Fruit fly (Drosophila melanogaster) Kc167 (cell line): ENCODE data around the gene CG17221.

Experiments
- Myc ChIP-seq: fragments of >200 bp; optimal IDR thresholded peaks from 2 replicates; lab custom pipeline; 2017; ENCODE audit warnings: missing external identifiers
- Sin3A ChIP-seq: fragments of >200 bp; optimal IDR thresholded peaks from 2 replicates; lab custom pipeline; 2018; ENCODE audit warnings: missing external identifiers
- h ChIP-seq: fragments of >200 bp; optimal IDR thresholded peaks from 3 replicates; lab custom pipeline; 2018; ENCODE audit warnings: missing external identifiers
- insv ChIP-seq: fragments of >200 bp; optimal IDR thresholded peaks from 3 replicates; lab custom pipeline; 2018; ENCODE audit warnings: missing external identifiers
- psq ChIP-seq: fragments of >200 bp; optimal IDR thresholded peaks from 2 replicates; lab custom pipeline; 2017; ENCODE audit warnings: missing external identifiers

DNA sequence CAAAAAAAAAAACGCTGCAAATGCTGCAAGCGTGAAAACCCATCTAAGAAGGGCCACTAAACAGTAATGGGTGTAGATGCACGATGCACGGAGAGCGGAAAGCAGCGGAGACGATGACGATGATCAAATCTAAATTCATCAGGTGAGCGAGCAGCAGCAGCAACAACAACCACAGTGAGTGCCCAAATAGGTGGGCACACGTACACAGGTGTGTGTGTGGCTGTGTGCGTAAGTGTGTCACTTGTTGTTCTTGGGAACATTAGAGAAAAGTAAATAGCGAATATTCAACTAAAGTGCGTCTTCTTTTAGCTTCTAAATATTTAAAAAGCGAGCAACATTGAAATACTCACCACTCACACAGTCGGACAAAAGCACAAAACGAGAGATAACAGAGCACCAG, 46.5 kb upstream of the CG17221 start:
- TF ChIP-seq psq (lab: Kevin White, UChicago) (no peak), Sin3A (lab: Kevin White, UChicago) (no peak), h (lab: Kevin White, UChicago) (no peak), Myc (lab: Kevin White, UChicago) (no peak), insv (lab: Kevin White, UChicago) (no peak)
